Worm (Caenorhabditis elegans) whole organism, L4 larva: Measurements from ENCODE around the gene tra-3.

Experiments used
- F37D6.2 ChIP-seq: sonication (generic microtip); optimal IDR thresholded peaks from 2 replicates; lab custom pipeline; 2016; ENCODE audit warnings: mild to moderate bottlenecking, missing genetic modification characterization, missing compliant biosample characterization
- T20F7.1 ChIP-seq: fragments of 200-800 bp; sonication (Bioruptor generic); optimal IDR thresholded peaks from 2 replicates; lab custom pipeline; 2018; ENCODE audit warnings: mild to moderate bottlenecking, missing genetic modification characterization, missing compliant biosample characterization
- ZK546.5 ChIP-seq, 2 experiments: sonication (generic microtip); optimal IDR thresholded peaks; 2 replicates each; lab custom pipeline; 2017; ENCODE audit warnings: missing biosample characterization in 2 of 2, missing genetic modification characterization in 2 of 2
- aly-2 ChIP-seq: sonication (generic microtip); optimal IDR thresholded peaks from 2 replicates; lab custom pipeline; 2018; ENCODE audit warnings: missing biosample characterization, missing genetic modification characterization
- arid-1 ChIP-seq: fragments of 200-800 bp; sonication (Bioruptor generic); conservative IDR thresholded peaks from 2 replicates; pipeline ENCODE4 v1.3.6; 2022; ENCODE audit warnings: missing genetic modification reagents, missing genetic modification characterization, missing compliant biosample characterization
- dmd-8 ChIP-seq: fragments of 200-800 bp; sonication (Bioruptor generic); IDR thresholded peaks from 2 replicates; pipeline ENCODE4 v1.3.6; 2022; ENCODE audit warnings: missing genetic modification characterization, missing compliant biosample characterization
- egl-43 ChIP-seq: fragments of 200-800 bp; sonication (Bioruptor generic); IDR thresholded peaks from 2 replicates; pipeline ENCODE4 v1.3.6; 2022; ENCODE audit warnings: missing genetic modification reagents, missing genetic modification characterization, missing compliant biosample characterization
- gei-8 ChIP-seq: fragments of 200-800 bp; sonication (Bioruptor generic); optimal IDR thresholded peaks from 2 replicates; lab custom pipeline; 2018; ENCODE audit warnings: mild to moderate bottlenecking, missing genetic modification characterization, missing compliant biosample characterization
- lin-39 ChIP-seq: fragments of 150-350 bp; optimal IDR thresholded peaks from 2 replicates; lab custom pipeline; 2014; ENCODE audit warnings: missing biosample characterization, missing genetic modification reagents, missing genetic modification characterization
- mdl-1 ChIP-seq, 2 experiments: fragments of 150-350 bp in 1 of 2; sonication (generic microtip) in 1 of 2; optimal IDR thresholded peaks; 2 replicates each; lab custom pipeline; 2014 to 2017; ENCODE audit warnings: missing biosample characterization in 2 of 2, missing genetic modification characterization in 2 of 2
- unc-39 ChIP-seq: sonication (generic microtip); optimal IDR thresholded peaks from 2 replicates; lab custom pipeline; 2017; ENCODE audit warnings: missing biosample characterization, missing genetic modification characterization
- unc-62 ChIP-seq, 3 experiments: fragments of 150-350 bp in 1 of 3; sonication (generic microtip); optimal IDR thresholded peaks in 2 of 3; peaks in 1 of 3; 1 replicate in 1 of 3; 2 replicates in 2 of 3; lab custom pipeline; 2014 to 2017; ENCODE audit warnings: missing biosample characterization in 3 of 3, missing genetic modification characterization in 3 of 3, missing genetic modification reagents in 3 of 3, missing genotype in 1 of 3
- ztf-11 ChIP-seq: fragments of 150-350 bp; optimal IDR thresholded peaks from 2 replicates; lab custom pipeline; 2014; ENCODE audit warnings: missing biosample characterization, missing genetic modification characterization

DNA sequence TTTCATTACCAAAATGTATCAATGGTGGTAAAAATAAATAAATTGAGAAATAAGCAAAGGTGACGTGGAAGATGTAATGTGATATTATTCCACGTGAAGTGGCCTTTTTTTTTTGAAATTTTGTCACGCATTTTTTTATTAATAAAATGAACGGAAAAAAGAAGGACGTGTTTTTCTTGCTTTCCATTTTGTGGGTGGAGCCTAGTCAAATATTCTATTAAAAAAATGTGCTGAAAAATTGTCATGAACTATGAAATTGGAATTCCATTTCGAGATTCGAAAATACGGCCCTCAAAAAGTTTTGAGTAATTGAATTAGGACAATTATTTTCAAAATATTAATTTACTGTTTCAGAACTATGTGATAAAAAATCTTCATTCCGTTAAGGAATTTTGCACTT is 22.0 kb downstream of the tra-3 start, which contains the start of gene F55B11.7:
- TF ChIP-seq aly-2 (no peak), egl-43 (no peak), mdl-1 (tag; optimal IDR thresholded peaks at IDR 0.05; lab: Kevin White, UChicago) (no peak), ZK546.5 (tag; optimal IDR thresholded peaks at IDR 0.05; lab: Kevin White, UChicago) (no peak), lin-39 (tag; lab: Kevin White, UChicago) (no peak), unc-39 (no peak), T20F7.1 (GFP tag; lab: Kevin White, UChicago) (no peak), arid-1 (no peak), F37D6.2 (no peak), dmd-8 (no peak), unc-62 (GFP tag; optimal IDR thresholded peaks at IDR 0.05 in 1 of 2; lab: Kevin White, UChicago) (no peak), unc-62 (tag; optimal IDR thresholded peaks at IDR 0.05; lab: Kevin White, UChicago) (no peak), ztf-11 (tag; lab: Kevin White, UChicago) (no peak), gei-8 (no peak)
